Worm (Caenorhabditis elegans) whole organism, L3 larva: ENCODE results near the gene C17F4.12.
A peak's percentile ranks its signal among the peaks of the same experiment; 100 is the strongest.

Experiments used
- mml-1 ChIP-seq: fragments of 150-350 bp; sonication (generic microtip); optimal IDR thresholded peaks from 3 replicates; lab custom pipeline; 2014; ENCODE audit warnings: missing biosample characterization, missing genetic modification characterization
- nfya-1 ChIP-seq: sonication (generic microtip); optimal IDR thresholded peaks from 2 replicates; lab custom pipeline; 2017; ENCODE audit warnings: missing genetic modification characterization, mild to moderate bottlenecking, missing compliant biosample characterization, antibody characterized with exemption, moderate library complexity; ENCODE audit not compliant: insufficient read depth
- nhr-12 ChIP-seq: fragments of 150-350 bp; optimal IDR thresholded peaks from 2 replicates; lab custom pipeline; 2014; ENCODE audit warnings: missing biosample characterization, missing genetic modification characterization
- nhr-28 ChIP-seq: fragments of 150-350 bp; optimal IDR thresholded peaks from 2 replicates; lab custom pipeline; 2014; ENCODE audit warnings: missing biosample characterization, missing genetic modification characterization
- snpc-4 ChIP-seq: fragments of 150-350 bp; optimal IDR thresholded peaks from 2 replicates; lab custom pipeline; 2014; ENCODE audit warnings: missing biosample characterization, missing genetic modification characterization

DNA sequence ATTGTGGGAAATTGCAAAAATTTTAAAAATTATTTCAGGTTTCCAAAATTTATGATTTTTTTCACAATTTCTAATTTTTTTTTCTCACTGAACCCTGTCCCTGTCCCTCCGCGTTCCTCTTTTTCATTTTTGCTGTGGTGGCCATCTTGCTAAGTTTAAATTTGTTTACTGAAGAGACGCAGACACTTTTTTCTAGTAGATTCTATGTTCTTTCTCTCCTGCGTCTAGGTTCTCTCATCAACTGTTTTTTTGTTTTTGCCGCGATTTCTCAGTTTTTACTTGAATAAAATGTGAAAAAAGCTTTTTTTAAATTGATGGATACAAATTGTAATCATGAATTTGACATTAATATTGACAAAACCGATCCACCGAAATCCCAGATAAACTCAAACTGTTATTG, 34.7 kb downstream of the C17F4.12 start, which contains the start of gene ZC239.6:
- peak; percentile 33 for TF ChIP-seq snpc-4 (tag; lab: Kevin White, UChicago)
- TF ChIP-seq mml-1 (tag; lab: Kevin White, UChicago): no peak
- no peak for TF ChIP-seq nhr-12
- TF ChIP-seq nhr-28 (tag; lab: Kevin White, UChicago): no peak
- TF ChIP-seq nfya-1 (tag; lab: Kevin White, UChicago): peak; percentile 55
